Worm (Caenorhabditis elegans) whole organism, late embryonic: Measurements from ENCODE around the gene K08E7.6.

Experiments
- C08G9.2 ChIP-seq: sonication (generic microtip); optimal IDR thresholded peaks from 2 replicates; lab custom pipeline; 2016; ENCODE audit warnings: mild to moderate bottlenecking, missing genetic modification characterization, moderate library complexity, missing compliant biosample characterization
- F13H6.1 ChIP-seq: sonication (generic microtip); optimal IDR thresholded peaks from 2 replicates; lab custom pipeline; 2016; ENCODE audit warnings: missing genetic modification characterization, missing compliant biosample characterization
- K02D7.2 ChIP-seq: sonication (generic microtip); optimal IDR thresholded peaks from 2 replicates; lab custom pipeline; 2017; ENCODE audit warnings: mild to moderate bottlenecking, missing genetic modification characterization, missing compliant biosample characterization
- K09A11.1 ChIP-seq: sonication (generic microtip); optimal IDR thresholded peaks from 2 replicates; lab custom pipeline; 2017; ENCODE audit warnings: antibody characterized with exemption, mild to moderate bottlenecking, missing genetic modification characterization, missing compliant biosample characterization; ENCODE audit not compliant: insufficient read depth
- ceh-14 ChIP-seq: sonication (generic microtip); optimal IDR thresholded peaks from 2 replicates; lab custom pipeline; 2016; ENCODE audit warnings: missing genotype, missing genetic modification characterization, missing compliant biosample characterization
- ceh-18 ChIP-seq: sonication (generic microtip); optimal IDR thresholded peaks from 2 replicates; lab custom pipeline; 2016; ENCODE audit warnings: missing genetic modification characterization, missing compliant biosample characterization
- ceh-2 ChIP-seq: sonication (generic microtip); optimal IDR thresholded peaks from 2 replicates; lab custom pipeline; 2016; ENCODE audit warnings: missing genotype, missing genetic modification characterization, missing compliant biosample characterization
- ceh-31 ChIP-seq: sonication (generic microtip); optimal IDR thresholded peaks from 2 replicates; lab custom pipeline; 2016; ENCODE audit warnings: missing genetic modification characterization, missing compliant biosample characterization
- ceh-45 ChIP-seq: fragments of 200-800 bp; sonication (Bioruptor generic); IDR thresholded peaks from 2 replicates; pipeline ENCODE4 v1.3.6; 2022; ENCODE audit warnings: missing genetic modification reagents, missing genetic modification characterization, missing compliant biosample characterization
- ceh-48 ChIP-seq: sonication (generic microtip); optimal IDR thresholded peaks from 2 replicates; lab custom pipeline; 2016; ENCODE audit warnings: missing genetic modification characterization, inconsistent platforms, missing compliant biosample characterization
- ceh-9 ChIP-seq: sonication (generic microtip); optimal IDR thresholded peaks from 2 replicates; lab custom pipeline; 2016; ENCODE audit warnings: mild to moderate bottlenecking, missing genetic modification characterization, inconsistent platforms, missing compliant biosample characterization
- che-1 ChIP-seq: sonication (generic microtip); optimal IDR thresholded peaks from 2 replicates; lab custom pipeline; 2016; ENCODE audit warnings: mild to moderate bottlenecking, missing genetic modification characterization, missing compliant biosample characterization
- dmd-4 ChIP-seq: sonication (generic microtip); optimal IDR thresholded peaks from 2 replicates; lab custom pipeline; 2016; ENCODE audit warnings: borderline replicate concordance, missing genetic modification characterization, missing compliant biosample characterization
- dve-1 ChIP-seq: sonication (generic microtip); optimal IDR thresholded peaks from 2 replicates; lab custom pipeline; 2017; ENCODE audit warnings: antibody characterized with exemption, mild to moderate bottlenecking, missing genetic modification characterization, missing compliant biosample characterization
- elt-4 ChIP-seq: sonication (generic microtip); optimal IDR thresholded peaks from 2 replicates; lab custom pipeline; 2016; ENCODE audit warnings: missing genetic modification characterization, missing compliant biosample characterization
- ets-4 ChIP-seq: sonication (generic microtip); optimal IDR thresholded peaks from 2 replicates; lab custom pipeline; 2016; ENCODE audit warnings: missing genetic modification characterization, missing compliant biosample characterization
- fax-1 ChIP-seq: sonication (generic microtip); optimal IDR thresholded peaks from 2 replicates; lab custom pipeline; 2016; ENCODE audit warnings: missing genotype, missing genetic modification characterization, missing compliant biosample characterization
- gmeb-2 ChIP-seq: sonication (generic microtip); optimal IDR thresholded peaks from 2 replicates; lab custom pipeline; 2016; ENCODE audit warnings: missing genetic modification characterization, inconsistent platforms, missing compliant biosample characterization
- hlh-13 ChIP-seq: fragments of 200-800 bp; sonication (Bioruptor generic); optimal IDR thresholded peaks from 2 replicates; lab custom pipeline; 2018; ENCODE audit warnings: mild to moderate bottlenecking, missing genetic modification characterization, missing compliant biosample characterization
- hlh-15 ChIP-seq: sonication (generic microtip); optimal IDR thresholded peaks from 2 replicates; lab custom pipeline; 2016; ENCODE audit warnings: missing genetic modification characterization, missing compliant biosample characterization
- lim-6 ChIP-seq: sonication (generic microtip); optimal IDR thresholded peaks from 2 replicates; lab custom pipeline; 2016; ENCODE audit warnings: missing genetic modification characterization, missing compliant biosample characterization
- mec-3 ChIP-seq: sonication (generic microtip); optimal IDR thresholded peaks from 2 replicates; lab custom pipeline; 2016; ENCODE audit warnings: borderline replicate concordance, missing genetic modification characterization, missing compliant biosample characterization
- nhr-11 ChIP-seq: fragments of 150-350 bp; optimal IDR thresholded peaks from 2 replicates; lab custom pipeline; 2014; ENCODE audit warnings: missing biosample characterization, missing genetic modification characterization
- nhr-232 ChIP-seq: sonication (generic microtip); optimal IDR thresholded peaks from 2 replicates; lab custom pipeline; 2016; ENCODE audit warnings: missing genetic modification characterization, missing compliant biosample characterization
- pag-3 ChIP-seq: sonication (generic microtip); optimal IDR thresholded peaks from 2 replicates; lab custom pipeline; 2016; ENCODE audit warnings: missing compliant biosample characterization, missing genetic modification characterization, borderline replicate concordance
- ref-2 ChIP-seq: sonication (generic microtip); optimal IDR thresholded peaks from 2 replicates; lab custom pipeline; 2016; ENCODE audit warnings: missing genetic modification characterization, missing compliant biosample characterization
- rnt-1 ChIP-seq: sonication (generic microtip); optimal IDR thresholded peaks from 2 replicates; lab custom pipeline; 2016; ENCODE audit warnings: missing genetic modification characterization, missing compliant biosample characterization
- sdc-2 ChIP-seq: sonication (generic microtip); optimal IDR thresholded peaks from 2 replicates; lab custom pipeline; 2016; ENCODE audit warnings: missing genotype, missing genetic modification characterization, missing compliant biosample characterization
- sox-2 ChIP-seq: fragments of 200-800 bp; sonication (Bioruptor generic); IDR thresholded peaks from 2 replicates; pipeline ENCODE4 v1.3.6; 2022; ENCODE audit warnings: missing genetic modification reagents, missing genetic modification characterization, missing compliant biosample characterization
- sox-4 ChIP-seq: sonication (generic microtip); optimal IDR thresholded peaks from 2 replicates; lab custom pipeline; 2017; ENCODE audit warnings: mild to moderate bottlenecking, missing genetic modification characterization, inconsistent platforms, missing compliant biosample characterization
- tbx-2 ChIP-seq: sonication (generic microtip); optimal IDR thresholded peaks from 2 replicates; lab custom pipeline; 2016; ENCODE audit warnings: missing genetic modification characterization, missing compliant biosample characterization
- tbx-7 ChIP-seq: sonication (generic microtip); optimal IDR thresholded peaks from 2 replicates; lab custom pipeline; 2016; ENCODE audit warnings: missing genotype, missing genetic modification characterization, missing compliant biosample characterization
- ttx-3 ChIP-seq: sonication (generic microtip); optimal IDR thresholded peaks from 2 replicates; lab custom pipeline; 2016; ENCODE audit warnings: missing genetic modification reagents, missing genetic modification characterization, missing compliant biosample characterization
- unc-42 ChIP-seq: sonication (generic microtip); optimal IDR thresholded peaks from 2 replicates; lab custom pipeline; 2016; ENCODE audit warnings: missing genotype, missing genetic modification characterization, missing compliant biosample characterization
- unc-55 ChIP-seq: sonication (generic microtip); optimal IDR thresholded peaks from 2 replicates; lab custom pipeline; 2017; ENCODE audit warnings: missing biosample characterization, missing genetic modification reagents, missing genetic modification characterization
- zip-5 ChIP-seq: sonication (generic microtip); optimal IDR thresholded peaks from 2 replicates; lab custom pipeline; 2016; ENCODE audit warnings: missing genetic modification characterization, missing compliant biosample characterization
- ztf-16 ChIP-seq: sonication (generic microtip); optimal IDR thresholded peaks from 2 replicates; lab custom pipeline; 2017; ENCODE audit warnings: missing genetic modification characterization, missing compliant biosample characterization

Gene K08E7.6

ce11 chrIV:12581046-12581445, at the start of gene K08E7.6:
Gene K08E7.6, minus strand, starts transcription at chrIV:12581146.
- TF ChIP-seq nhr-11 (tag; lab: Kevin White, UChicago) (no peak), mec-3 (no peak), sox-4 (tag; lab: Kevin White, UChicago) (no peak), hlh-13 (GFP tag; lab: Kevin White, UChicago) (no peak), gmeb-2 (tag; lab: Kevin White, UChicago) (no peak), ztf-16 (no peak), ceh-48 (no peak), ttx-3 (no peak), elt-4 (tag; lab: Kevin White, UChicago) (no peak), K09A11.1 (no peak)

ce11 chrIV:12621483-12622078, 40.6 kb upstream of the K08E7.6 start:
- TF ChIP-seq zip-5 (tag; lab: Kevin White, UChicago) (peak; percentile 55), dmd-4 (peak; percentile 17), ets-4 (peak; percentile 49), ceh-14 (tag; lab: Kevin White, UChicago) (peak; percentile 35), C08G9.2 (tag; lab: Kevin White, UChicago) (peak; percentile 54), lim-6 (tag; lab: Kevin White, UChicago) (peak; percentile 59), fax-1 (tag; lab: Kevin White, UChicago) (peak; percentile 21), ceh-31 (tag; lab: Kevin White, UChicago) (peak; percentile 88), ceh-2 (tag; lab: Kevin White, UChicago) (peak; percentile 50), tbx-2 (tag; lab: Kevin White, UChicago) (peak; percentile 31), unc-42 (tag; lab: Kevin White, UChicago) (peak; percentile 12), ceh-18 (tag; lab: Kevin White, UChicago) (peak; percentile 3), rnt-1 (tag; lab: Kevin White, UChicago) (peak; percentile 21)

ce11 chrIV:12620921-12621320, 40.0 kb upstream of the K08E7.6 start:
- TF ChIP-seq lim-6 (tag; lab: Kevin White, UChicago): no peak
- no peak for TF ChIP-seq dmd-4
- peak; percentile 65 for TF ChIP-seq unc-55 (GFP tag; lab: Kevin White, UChicago)

- TF ChIP-seq K09A11.1 (no peak), hlh-15 (tag; lab: Kevin White, UChicago) (no peak), ceh-9 (tag; lab: Kevin White, UChicago) (no peak), nhr-232 (no peak), sox-2 (peak; percentile 77), dve-1 (tag; lab: Kevin White, UChicago) (no peak)
Measured at ce11 chrIV:12618877-12619276, 37.9 kb upstream of the K08E7.6 start.

ce11 chrIV:12617934-12618333, 37.0 kb upstream of the K08E7.6 start:
- TF ChIP-seq zip-5 (tag; lab: Kevin White, UChicago): no peak
- no peak for TF ChIP-seq pag-3 (tag; lab: Kevin White, UChicago)
- TF ChIP-seq K02D7.2 (tag; lab: Kevin White, UChicago): no peak
- no peak for TF ChIP-seq sdc-2
- no peak for TF ChIP-seq tbx-7
- no peak for TF ChIP-seq F13H6.1 (tag; lab: Kevin White, UChicago)
- TF ChIP-seq che-1 (tag; lab: Kevin White, UChicago): no peak
- TF ChIP-seq ceh-45 (GFP tag; lab: Robert Waterston, UW): no peak
- no peak for TF ChIP-seq sox-4 (tag; lab: Kevin White, UChicago)
- TF ChIP-seq ref-2 (tag; lab: Kevin White, UChicago): no peak
